Worm (Caenorhabditis elegans) whole organism, mixed stage, embryonic: ENCODE measurements around the gene srx-102.

Experiments
- ceh-39 ChIP-seq: fragments of 150-350 bp; optimal IDR thresholded peaks from 2 replicates; lab custom pipeline; 2014; ENCODE audit warnings: missing biosample characterization, missing genetic modification characterization
- ceh-83 ChIP-seq: fragments of 200-800 bp; sonication (Bioruptor generic); optimal IDR thresholded peaks from 2 replicates; lab custom pipeline; 2018; ENCODE audit warnings: mild to moderate bottlenecking, missing genetic modification characterization, missing compliant biosample characterization
- elt-3 ChIP-seq: fragments of 150-350 bp; optimal IDR thresholded peaks from 2 replicates; lab custom pipeline; 2014; ENCODE audit warnings: missing biosample characterization, missing genetic modification characterization
- nhr-237 ChIP-seq: fragments of 150-350 bp; optimal IDR thresholded peaks from 2 replicates; lab custom pipeline; 2014; ENCODE audit warnings: missing biosample characterization, missing genetic modification characterization
- sem-2 ChIP-seq: fragments of 200-800 bp; sonication (Bioruptor generic); optimal IDR thresholded peaks from 2 replicates; lab custom pipeline; 2018; ENCODE audit warnings: mild to moderate bottlenecking, missing genetic modification characterization, missing compliant biosample characterization

ce11 chrII:3743684-3744200 lies 49.2 kb upstream of the srx-102 start, which contains the start of gene nta-1:
- no peak for TF ChIP-seq nhr-237
- no peak for TF ChIP-seq sem-2 (GFP tag; lab: Kevin White, UChicago)
- no peak for TF ChIP-seq elt-3 (tag; lab: Kevin White, UChicago)
- TF ChIP-seq ceh-39 (tag; lab: Kevin White, UChicago) = no peak
- TF ChIP-seq ceh-83 = no peak
